Worm (Caenorhabditis elegans) whole organism, L1 larva: ENCODE data around the gene R02F2.4.

ENCODE experiments used
- C04F5.9 ChIP-seq: sonication (generic microtip); optimal IDR thresholded peaks from 2 replicates; lab custom pipeline; 2016; ENCODE audit warnings: missing genetic modification characterization, missing compliant biosample characterization
- C16A3.4 ChIP-seq: fragments of 150-350 bp; optimal IDR thresholded peaks from 2 replicates; lab custom pipeline; 2014; ENCODE audit warnings: missing biosample characterization, missing genetic modification characterization
- F16B12.6 ChIP-seq: fragments of 150-350 bp; optimal IDR thresholded peaks from 2 replicates; lab custom pipeline; 2014; ENCODE audit warnings: missing biosample characterization, missing genetic modification characterization
- alr-1 ChIP-seq: fragments of 200-800 bp; sonication (Bioruptor generic); optimal IDR thresholded peaks from 2 replicates; lab custom pipeline; 2018; ENCODE audit warnings: borderline replicate concordance, mild to moderate bottlenecking, missing genetic modification characterization, missing compliant biosample characterization
- blmp-1 ChIP-seq: fragments of 150-350 bp; optimal IDR thresholded peaks from 2 replicates; lab custom pipeline; 2014; ENCODE audit warnings: missing biosample characterization, missing genetic modification characterization
- ceh-63 ChIP-seq: fragments of 200-800 bp; sonication (Bioruptor generic); optimal IDR thresholded peaks from 2 replicates; lab custom pipeline; 2018; ENCODE audit warnings: mild to moderate bottlenecking, missing genetic modification characterization, missing compliant biosample characterization
- ceh-82 ChIP-seq, 3 experiments: fragments of 150-350 bp in 1 of 3; sonication (generic microtip) in 2 of 3; optimal IDR thresholded peaks; 2 replicates each; lab custom pipeline; 2014 to 2017; ENCODE audit warnings: missing biosample characterization in 3 of 3, missing genetic modification characterization in 3 of 3
- ceh-90 ChIP-seq: sonication (generic microtip); optimal IDR thresholded peaks from 2 replicates; lab custom pipeline; 2016; ENCODE audit warnings: missing genetic modification characterization, missing compliant biosample characterization
- ces-1 ChIP-seq: fragments of 150-350 bp; optimal IDR thresholded peaks from 2 replicates; lab custom pipeline; 2014; ENCODE audit warnings: missing biosample characterization, missing genetic modification reagents, missing genetic modification characterization
- dpl-1 ChIP-seq, 3 experiments: fragments of 150-350 bp in 2 of 3; sonication (generic microtip) in 1 of 3; optimal IDR thresholded peaks; 2 replicates each; lab custom pipeline; 2014 to 2017; ENCODE audit warnings: missing biosample characterization in 3 of 3, missing genetic modification characterization in 3 of 3, missing genetic modification reagents in 3 of 3
- efl-1 ChIP-seq, 4 experiments: fragments of 150-350 bp; optimal IDR thresholded peaks in 3 of 4; peaks in 1 of 4; 1 replicate in 1 of 4; 2 replicates in 3 of 4; lab custom pipeline; 2014; ENCODE audit warnings: missing biosample characterization in 2 of 4, missing genetic modification characterization in 2 of 4, missing genetic modification reagents in 2 of 4
- elt-2 ChIP-seq: sonication (generic microtip); optimal IDR thresholded peaks from 2 replicates; lab custom pipeline; 2016; ENCODE audit warnings: missing genetic modification characterization, mild to moderate bottlenecking, inconsistent platforms, missing compliant biosample characterization, missing genetic modification reagents
- fkh-4 ChIP-seq: sonication (generic microtip); optimal IDR thresholded peaks from 2 replicates; lab custom pipeline; 2016; ENCODE audit warnings: missing compliant biosample characterization, missing genetic modification characterization, borderline replicate concordance
- fos-1 ChIP-seq: fragments of 150-350 bp; optimal IDR thresholded peaks from 2 replicates; lab custom pipeline; 2014; ENCODE audit warnings: missing biosample characterization, missing genetic modification characterization
- grh-1 ChIP-seq: fragments of 200-800 bp; sonication (Bioruptor generic); IDR thresholded peaks from 2 replicates; pipeline ENCODE4 v1.3.6; 2022; ENCODE audit warnings: missing genetic modification reagents, missing genetic modification characterization, missing compliant biosample characterization
- hlh-17 ChIP-seq: fragments of 200-800 bp; sonication (Bioruptor generic); optimal IDR thresholded peaks from 2 replicates; lab custom pipeline; 2018; ENCODE audit warnings: missing genetic modification characterization, mild to moderate bottlenecking, missing compliant biosample characterization, moderate library complexity, borderline replicate concordance
- hpl-2 ChIP-seq: fragments of 150-350 bp; optimal IDR thresholded peaks from 2 replicates; lab custom pipeline; 2014; ENCODE audit warnings: missing biosample characterization, missing genetic modification reagents, missing genetic modification characterization
- jun-1 ChIP-seq: fragments of 150-350 bp; optimal IDR thresholded peaks from 2 replicates; lab custom pipeline; 2014; ENCODE audit warnings: missing biosample characterization, missing genetic modification reagents, missing genetic modification characterization
- lin-13 ChIP-seq: fragments of 150-350 bp; optimal IDR thresholded peaks from 2 replicates; lab custom pipeline; 2014; ENCODE audit warnings: missing biosample characterization, missing genetic modification reagents, missing genetic modification characterization
- lin-35 ChIP-seq, 2 experiments: fragments of 150-350 bp; optimal IDR thresholded peaks; 2 replicates each; lab custom pipeline; 2014; ENCODE audit warnings: missing biosample characterization in 2 of 2, missing genetic modification characterization in 2 of 2, missing genetic modification reagents in 2 of 2
- lin-39 ChIP-seq: fragments of 150-350 bp; optimal IDR thresholded peaks from 2 replicates; lab custom pipeline; 2014; ENCODE audit warnings: missing biosample characterization, missing genetic modification reagents, missing genetic modification characterization
- lir-3 ChIP-seq: sonication (generic microtip); optimal IDR thresholded peaks from 2 replicates; lab custom pipeline; 2016; ENCODE audit warnings: mild to moderate bottlenecking, missing genetic modification characterization, moderate library complexity, missing compliant biosample characterization; ENCODE audit not compliant: poor library complexity
- lsy-2 ChIP-seq, 2 experiments: fragments of 150-350 bp; optimal IDR thresholded peaks; 2 replicates each; lab custom pipeline; 2014; ENCODE audit warnings: missing biosample characterization in 2 of 2, missing genetic modification characterization in 2 of 2
- mdl-1 ChIP-seq, 2 experiments: fragments of 150-350 bp; optimal IDR thresholded peaks; 2 replicates each; lab custom pipeline; 2014 to 2017; ENCODE audit warnings: missing biosample characterization in 2 of 2, missing genetic modification characterization in 2 of 2, inconsistent platforms in 1 of 2
- nhr-12 ChIP-seq: sonication (generic microtip); optimal IDR thresholded peaks from 2 replicates; lab custom pipeline; 2017; ENCODE audit warnings: missing biosample characterization, missing genetic modification characterization
- nhr-19 ChIP-seq: fragments of 200-800 bp; sonication (Bioruptor generic); conservative IDR thresholded peaks from 2 replicates; pipeline ENCODE4 v1.3.6; 2022; ENCODE audit warnings: missing genetic modification characterization, missing compliant biosample characterization
- nhr-237 ChIP-seq: fragments of 150-350 bp; optimal IDR thresholded peaks from 2 replicates; lab custom pipeline; 2014; ENCODE audit warnings: missing biosample characterization, missing genetic modification characterization
- nhr-47 ChIP-seq: sonication (generic microtip); optimal IDR thresholded peaks from 2 replicates; lab custom pipeline; 2016; ENCODE audit warnings: mild to moderate bottlenecking, missing genetic modification characterization, moderate library complexity, missing compliant biosample characterization
- nhr-76 ChIP-seq: sonication (generic microtip); optimal IDR thresholded peaks from 2 replicates; lab custom pipeline; 2017; ENCODE audit warnings: missing biosample characterization, missing genetic modification characterization
- nhr-77 ChIP-seq: fragments of 150-350 bp; optimal IDR thresholded peaks from 2 replicates; lab custom pipeline; 2014; ENCODE audit warnings: missing biosample characterization, missing genetic modification characterization
- nhr-85 ChIP-seq: sonication (generic microtip); peaks from one replicate; lab custom pipeline; 2016; ENCODE audit warnings: missing genetic modification characterization, inconsistent platforms, missing compliant biosample characterization
- nhr-90 ChIP-seq: sonication (generic microtip); optimal IDR thresholded peaks from 2 replicates; lab custom pipeline; 2016; ENCODE audit warnings: mild to moderate bottlenecking, missing genetic modification characterization, missing compliant biosample characterization; ENCODE audit not compliant: poor library complexity
- rnt-1 ChIP-seq: sonication (generic microtip); optimal IDR thresholded peaks from 2 replicates; lab custom pipeline; 2016; ENCODE audit warnings: mild to moderate bottlenecking, missing genetic modification characterization, moderate library complexity, missing compliant biosample characterization
- skn-1 ChIP-seq: fragments of 150-350 bp; optimal IDR thresholded peaks from 2 replicates; lab custom pipeline; 2014; ENCODE audit warnings: missing biosample characterization, missing genetic modification characterization
- sptf-1 ChIP-seq: fragments of 150-350 bp; optimal IDR thresholded peaks from 2 replicates; lab custom pipeline; 2014; ENCODE audit warnings: missing biosample characterization, missing genetic modification characterization
- sup-37 ChIP-seq: fragments of 200-800 bp; sonication (Bioruptor generic); optimal IDR thresholded peaks from 2 replicates; lab custom pipeline; 2018; ENCODE audit warnings: mild to moderate bottlenecking, missing genetic modification characterization, missing compliant biosample characterization
- tbx-2 ChIP-seq: sonication (generic microtip); optimal IDR thresholded peaks from 2 replicates; lab custom pipeline; 2016; ENCODE audit warnings: missing genetic modification characterization, missing compliant biosample characterization
- tlp-1 ChIP-seq: fragments of 150-350 bp; optimal IDR thresholded peaks from 2 replicates; lab custom pipeline; 2014; ENCODE audit warnings: missing biosample characterization, missing genetic modification characterization
- unc-130 ChIP-seq: fragments of 150-350 bp; optimal IDR thresholded peaks from 2 replicates; lab custom pipeline; 2017; ENCODE audit warnings: missing biosample characterization, missing genetic modification characterization, inconsistent platforms
- unc-30 ChIP-seq: sonication (generic microtip); optimal IDR thresholded peaks from 2 replicates; lab custom pipeline; 2017; ENCODE audit warnings: missing biosample characterization, missing genetic modification characterization
- vab-15 ChIP-seq: sonication (generic microtip); optimal IDR thresholded peaks from 2 replicates; lab custom pipeline; 2017; ENCODE audit warnings: missing genotype, mild to moderate bottlenecking, missing genetic modification characterization, missing compliant biosample characterization

The R02F2.4 gene

ce11 chrIII:5502915-5503575 is 19.0 kb downstream of the R02F2.4 start (continued):
- TF ChIP-seq hlh-17, result no peak
- no peak for TF ChIP-seq lin-39 (tag; lab: Kevin White, UChicago)
- TF ChIP-seq C16A3.4, result no peak
- peak; percentile 10 to 61 for TF ChIP-seq lsy-2 (tag; optimal IDR thresholded peaks at IDR 0.05; lab: Kevin White, UChicago)
- no peak for TF ChIP-seq sup-37 (GFP tag; lab: Kevin White, UChicago)
- peak; percentile 30 to 64 for TF ChIP-seq lin-35 (GFP tag; optimal IDR thresholded peaks at IDR 0.05; lab: Kevin White, UChicago)
- TF ChIP-seq efl-1 (optimal IDR thresholded peaks at IDR 0.05; lab: Kevin White, UChicago), result peak; percentile 49 to 58
- peak; percentile 7 to 77 for TF ChIP-seq efl-1 (GFP tag; optimal IDR thresholded peaks at IDR 0.05 in 1 of 2; lab: Kevin White, UChicago)
- no peak for TF ChIP-seq vab-15 (tag; lab: Kevin White, UChicago)
- no peak for TF ChIP-seq ces-1 (GFP tag; lab: Kevin White, UChicago)
- peak; percentile 87 for TF ChIP-seq elt-2 (tag; lab: Kevin White, UChicago)
- TF ChIP-seq fkh-4 (tag; lab: Kevin White, UChicago), result no peak
- no peak for TF ChIP-seq ceh-90 (tag; lab: Kevin White, UChicago)
- no peak for TF ChIP-seq fos-1 (tag; lab: Kevin White, UChicago)
- TF ChIP-seq mdl-1 (tag; optimal IDR thresholded peaks at IDR 0.05; lab: Kevin White, UChicago), result peak in 1 of 2 experiments; percentile 25
- TF ChIP-seq alr-1, result no peak
- TF ChIP-seq dpl-1 (GFP tag; optimal IDR thresholded peaks at IDR 0.05; lab: Kevin White, UChicago), result peak; percentile 14 to 43 (median 33)
- no peak for TF ChIP-seq F16B12.6 (tag; lab: Kevin White, UChicago)
- TF ChIP-seq nhr-90, result peak; percentile 58
- no peak for TF ChIP-seq nhr-76
- no peak for TF ChIP-seq nhr-47 (tag; lab: Kevin White, UChicago)
- TF ChIP-seq grh-1 (GFP tag; lab: Robert Waterston, UW), result no peak
- no peak for TF ChIP-seq nhr-12 (tag; lab: Kevin White, UChicago)
- peak; percentile 40 for TF ChIP-seq rnt-1 (tag; lab: Kevin White, UChicago)
- peak; percentile 17 for TF ChIP-seq jun-1
- peak in 2 of 3 experiments; percentile 55 to 56 for TF ChIP-seq ceh-82 (tag; optimal IDR thresholded peaks at IDR 0.05; lab: Kevin White, UChicago)
- no peak for TF ChIP-seq nhr-237
- TF ChIP-seq blmp-1 (tag; lab: Kevin White, UChicago), result peak; percentile 72
- no peak for TF ChIP-seq C04F5.9 (tag; lab: Kevin White, UChicago)
- TF ChIP-seq tlp-1 (tag; lab: Kevin White, UChicago), result no peak
- no peak for TF ChIP-seq ceh-63 (GFP tag; lab: Kevin White, UChicago)
- TF ChIP-seq lir-3 (tag; lab: Kevin White, UChicago), result peak; percentile 4
- no peak for TF ChIP-seq unc-30 (tag; lab: Kevin White, UChicago)
- TF ChIP-seq nhr-85 (tag; lab: Kevin White, UChicago), result peak; percentile 82
- peak; percentile 51 for TF ChIP-seq skn-1 (tag; lab: Kevin White, UChicago)
- peak; percentile 6 for TF ChIP-seq nhr-19 (GFP tag; lab: Robert Waterston, UW)
- peak; percentile 37 for TF ChIP-seq tbx-2
- TF ChIP-seq unc-130 (tag; lab: Kevin White, UChicago), result no peak
- TF ChIP-seq hpl-2 (GFP tag; lab: Kevin White, UChicago), result no peak
- no peak for TF ChIP-seq nhr-77 (tag; lab: Kevin White, UChicago)
- TF ChIP-seq lin-13 (GFP tag; lab: Kevin White, UChicago), result peak; percentile 44
- TF ChIP-seq, all 84 proteins: peak for 35

ce11 chrIII:5503669-5504068 is 19.6 kb downstream of the R02F2.4 start:
- TF ChIP-seq efl-1 (optimal IDR thresholded peaks at IDR 0.05; lab: Kevin White, UChicago), result no peak
- peak; percentile 24 to 93 for TF ChIP-seq efl-1 (GFP tag; optimal IDR thresholded peaks at IDR 0.05 in 1 of 2; lab: Kevin White, UChicago)
- TF ChIP-seq dpl-1 (GFP tag; optimal IDR thresholded peaks at IDR 0.05; lab: Kevin White, UChicago), result peak in 1 of 3 experiments; percentile 28
- TF ChIP-seq sptf-1 (tag; lab: Kevin White, UChicago), result no peak
